Fruit fly (Drosophila melanogaster) whole organism, adult: ENCODE data around the gene CG15765.

ENCODE experiments used
- CG7101 ChIP-seq: fragments of 200-800 bp; sonication (Bioruptor generic); optimal IDR thresholded peaks from 2 replicates; lab custom pipeline; 2018; ENCODE audit warnings: missing biosample characterization, mild to moderate bottlenecking, missing genetic modification characterization, moderate library complexity
- Hr96 ChIP-seq: fragments of 200-800 bp; sonication (Bioruptor generic); optimal IDR thresholded peaks from 2 replicates; lab custom pipeline; 2016; ENCODE audit warnings: missing biosample characterization, missing genetic modification characterization

DNA sequence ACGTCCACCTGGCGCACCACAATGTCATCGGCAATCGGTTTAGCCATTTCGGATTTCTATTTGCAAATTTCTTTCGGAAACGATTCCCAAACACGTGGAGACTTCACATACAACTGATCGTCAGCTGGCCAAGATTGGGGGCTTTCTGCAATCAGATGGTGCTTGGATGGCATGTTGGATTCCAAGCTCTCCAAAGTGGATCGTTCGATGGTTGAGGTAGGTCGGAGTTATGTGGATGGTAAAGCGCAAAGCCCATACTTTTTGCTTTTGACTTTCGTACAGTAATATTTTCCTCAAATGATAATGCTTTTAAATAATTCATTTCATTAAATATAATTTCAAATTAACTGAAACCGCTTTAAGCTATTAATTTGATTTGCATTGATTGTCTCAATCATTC, 2.6 kb upstream of the CG15765 start, which contains the start of gene AgmNAT:
- TF ChIP-seq Hr96 (GFP tag; lab: Kevin White, UChicago) (no peak), CG7101 (tag; lab: Kevin White, UChicago) (no peak)
